Fruit fly (Drosophila melanogaster) whole organism, embryonic: ENCODE data around the gene Rcd2.

ENCODE experiments used
- Atf-2 ChIP-seq: fragments of 200-800 bp; sonication (Bioruptor generic); optimal IDR thresholded peaks from 2 replicates; lab custom pipeline; 2016; ENCODE audit warnings: missing biosample characterization, missing genetic modification characterization
- Atf3 ChIP-seq: fragments of 200-800 bp; sonication (Bioruptor generic); optimal IDR thresholded peaks from 3 replicates; lab custom pipeline; 2016; ENCODE audit warnings: missing biosample characterization, missing genetic modification characterization
- Bgb ChIP-seq: fragments of 200-800 bp; sonication (Bioruptor generic); IDR thresholded peaks from 2 replicates; pipeline ENCODE4 v1.3.6; 2022; ENCODE audit warnings: missing biosample characterization, missing genetic modification characterization; ENCODE audit not compliant: partially characterized antibody
- CG10274 ChIP-seq: fragments of 200-800 bp; sonication (Bioruptor generic); optimal IDR thresholded peaks from 3 replicates; lab custom pipeline; 2017; ENCODE audit warnings: missing biosample characterization, mild to moderate bottlenecking, missing genetic modification characterization
- CG10654 ChIP-seq: fragments of 200-800 bp; sonication (Bioruptor generic); optimal IDR thresholded peaks from 2 replicates; lab custom pipeline; 2016; ENCODE audit warnings: missing biosample characterization, missing genetic modification characterization
- CG10959 ChIP-seq: fragments of 200-800 bp; sonication (Bioruptor generic); IDR thresholded peaks from 2 replicates; pipeline ENCODE4 v1.3.6; 2022; ENCODE audit warnings: missing biosample characterization, missing genetic modification characterization
- CG13296 ChIP-seq: fragments of 200-800 bp; sonication (Bioruptor generic); optimal IDR thresholded peaks from 3 replicates; lab custom pipeline; 2018; ENCODE audit warnings: missing biosample characterization, mild to moderate bottlenecking, missing genetic modification characterization
- CG13624 ChIP-seq: fragments of 200-800 bp; sonication (Bioruptor generic); optimal IDR thresholded peaks from 2 replicates; lab custom pipeline; 2016; ENCODE audit warnings: missing biosample characterization, missing genetic modification characterization
- CG14710 ChIP-seq: fragments of 200-800 bp; sonication (Bioruptor generic); optimal IDR thresholded peaks from 3 replicates; lab custom pipeline; 2019; ENCODE audit warnings: missing biosample characterization, mild to moderate bottlenecking, missing genetic modification characterization, moderate library complexity
- CG15696 ChIP-seq: fragments of 200-800 bp; sonication (Bioruptor generic); optimal IDR thresholded peaks from 2 replicates; lab custom pipeline; 2019; ENCODE audit warnings: missing biosample characterization, mild to moderate bottlenecking, missing genetic modification characterization, moderate library complexity
- CG16815 ChIP-seq: fragments of 200-800 bp; sonication (Bioruptor generic); optimal IDR thresholded peaks from 3 replicates; lab custom pipeline; 2017; ENCODE audit warnings: missing biosample characterization, mild to moderate bottlenecking, missing genetic modification characterization
- CG1832 ChIP-seq: fragments of 200-800 bp; sonication (Bioruptor generic); optimal IDR thresholded peaks from 2 replicates; lab custom pipeline; 2017; ENCODE audit warnings: missing biosample characterization, mild to moderate bottlenecking, missing genetic modification characterization, inconsistent platforms
- CG18476 ChIP-seq: fragments of 200-800 bp; sonication (Bioruptor generic); optimal IDR thresholded peaks from 2 replicates; lab custom pipeline; 2016; ENCODE audit warnings: missing biosample characterization, mild to moderate bottlenecking, missing genetic modification characterization
- CG2202 ChIP-seq: fragments of 200-800 bp; sonication (Bioruptor generic); optimal IDR thresholded peaks from 2 replicates; lab custom pipeline; 2018; ENCODE audit warnings: missing biosample characterization, mild to moderate bottlenecking, missing genetic modification characterization
- CG31224 ChIP-seq: fragments of 200-800 bp; sonication (Bioruptor generic); IDR thresholded peaks from 2 replicates; pipeline ENCODE4 v1.3.6; 2022; ENCODE audit warnings: missing biosample characterization, missing genetic modification characterization
- CG32772 ChIP-seq: fragments of 200-800 bp; sonication (Bioruptor generic); IDR thresholded peaks from 2 replicates; pipeline ENCODE4 v1.3.6; 2022; ENCODE audit warnings: missing biosample characterization, missing genetic modification characterization
- CG34224 ChIP-seq: fragments of 200-800 bp; sonication (Bioruptor generic); IDR thresholded peaks from 3 replicates; pipeline ENCODE4 v1.3.6; 2022; ENCODE audit warnings: missing biosample characterization, missing genetic modification characterization; ENCODE audit not compliant: partially characterized antibody
- CG34422 ChIP-seq: fragments of 200-800 bp; sonication (Bioruptor generic); IDR thresholded peaks from 3 replicates; pipeline ENCODE4 v1.3.6; 2022; ENCODE audit warnings: missing biosample characterization, missing genetic modification characterization
- CG6683 ChIP-seq: fragments of 200-800 bp; sonication (Bioruptor generic); optimal IDR thresholded peaks from 2 replicates; lab custom pipeline; 2017; ENCODE audit warnings: missing biosample characterization, mild to moderate bottlenecking, missing genetic modification characterization, missing genetic modification reagents
- CG7357 ChIP-seq: fragments of 200-800 bp; sonication (Bioruptor generic); IDR thresholded peaks from 3 replicates; pipeline ENCODE4 v1.3.6; 2022; ENCODE audit warnings: missing biosample characterization, missing genetic modification characterization
- CG7745 ChIP-seq: fragments of 200-800 bp; sonication (Bioruptor generic); optimal IDR thresholded peaks from 2 replicates; lab custom pipeline; 2018; ENCODE audit warnings: missing biosample characterization, mild to moderate bottlenecking, missing genetic modification characterization, moderate library complexity
- CG7987 ChIP-seq: fragments of 200-800 bp; sonication (Bioruptor generic); optimal IDR thresholded peaks from 2 replicates; lab custom pipeline; 2018; ENCODE audit warnings: missing biosample characterization, mild to moderate bottlenecking, missing genetic modification characterization, moderate library complexity
- CG8359 ChIP-seq: fragments of 200-800 bp; sonication (Bioruptor generic); optimal IDR thresholded peaks from 2 replicates; lab custom pipeline; 2017; ENCODE audit warnings: missing biosample characterization, mild to moderate bottlenecking, missing genetic modification characterization, borderline replicate concordance
- CG9437 ChIP-seq: fragments of 200-800 bp; sonication (Bioruptor generic); optimal IDR thresholded peaks from 2 replicates; lab custom pipeline; 2018; ENCODE audit warnings: missing biosample characterization, mild to moderate bottlenecking, missing genetic modification characterization
- CG9609 ChIP-seq: fragments of 200-800 bp; sonication (Bioruptor generic); optimal IDR thresholded peaks from 3 replicates; lab custom pipeline; 2016; ENCODE audit warnings: missing biosample characterization, missing genetic modification characterization
- CG9817 ChIP-seq: fragments of 200-800 bp; sonication (Bioruptor generic); optimal IDR thresholded peaks from 2 replicates; lab custom pipeline; 2018; ENCODE audit warnings: missing biosample characterization, mild to moderate bottlenecking, missing genetic modification characterization, moderate library complexity
- D19A ChIP-seq: fragments of 200-800 bp; optimal IDR thresholded peaks from 3 replicates; lab custom pipeline; 2019; ENCODE audit warnings: missing biosample characterization, mild to moderate bottlenecking, missing genetic modification characterization, moderate library complexity
- Dek ChIP-seq: fragments of 200-800 bp; sonication (Bioruptor generic); optimal IDR thresholded peaks from 3 replicates; lab custom pipeline; 2019; ENCODE audit warnings: missing biosample characterization, mild to moderate bottlenecking, missing genetic modification characterization, moderate library complexity
- Doc3 ChIP-seq: fragments of 200-800 bp; sonication (Bioruptor generic); IDR thresholded peaks from 3 replicates; pipeline ENCODE4 v1.3.6; 2022; ENCODE audit warnings: missing biosample characterization, missing genetic modification characterization; ENCODE audit not compliant: partially characterized antibody
- H2.0 ChIP-seq: fragments of 200-800 bp; sonication (Bioruptor generic); IDR thresholded peaks from 2 replicates; pipeline ENCODE4 v1.3.6; 2022; ENCODE audit warnings: missing biosample characterization, missing genetic modification characterization
- NK7.1 ChIP-seq: fragments of 200-800 bp; sonication (Bioruptor generic); optimal IDR thresholded peaks from 3 replicates; lab custom pipeline; 2016; ENCODE audit warnings: missing biosample characterization, missing genetic modification characterization
- Nf-YA ChIP-seq: fragments of 200-800 bp; sonication (Bioruptor generic); IDR thresholded peaks from 2 replicates; pipeline ENCODE4 v1.3.6; 2022; ENCODE audit warnings: missing biosample characterization, missing genetic modification characterization
- Nf-YC ChIP-seq: fragments of 200-800 bp; optimal IDR thresholded peaks from 3 replicates; lab custom pipeline; 2019; ENCODE audit warnings: missing biosample characterization, mild to moderate bottlenecking, missing genetic modification characterization, moderate library complexity
- Rfx ChIP-seq: fragments of 200-800 bp; sonication (Bioruptor generic); IDR thresholded peaks from 2 replicates; pipeline ENCODE4 v1.3.6; 2022; ENCODE audit warnings: missing biosample characterization, missing genetic modification characterization
- Stat92E ChIP-seq, 3 experiments: fragments of >200 bp in 2 of 3; fragments of 200-800 bp in 1 of 3; sonication (Bioruptor generic) in 1 of 3; optimal IDR thresholded peaks; 2 replicates each; lab custom pipeline; 2017 to 2019; ENCODE audit warnings: missing biosample characterization in 3 of 3, missing genetic modification characterization in 3 of 3, mild to moderate bottlenecking in 1 of 3, moderate library complexity in 1 of 3
- Xbp1 ChIP-seq: fragments of 200-800 bp; sonication (Bioruptor generic); optimal IDR thresholded peaks from 3 replicates; lab custom pipeline; 2016; ENCODE audit warnings: missing biosample characterization, mild to moderate bottlenecking, missing genetic modification characterization
- ato ChIP-seq: fragments of 200-800 bp; sonication (Bioruptor generic); IDR thresholded peaks from 2 replicates; pipeline ENCODE4 v1.3.6; 2022; ENCODE audit warnings: missing biosample characterization, missing genetic modification characterization; ENCODE audit not compliant: partially characterized antibody
- cad ChIP-seq: fragments of >200 bp; optimal IDR thresholded peaks from 2 replicates; lab custom pipeline; 2017; ENCODE audit warnings: missing biosample characterization, missing genetic modification characterization
- cato ChIP-seq: fragments of 200-800 bp; sonication (Bioruptor generic); optimal IDR thresholded peaks from 2 replicates; lab custom pipeline; 2016; ENCODE audit warnings: missing biosample characterization, missing genetic modification characterization, borderline replicate concordance
- chif ChIP-seq, 2 experiments: fragments of 200-800 bp; sonication (Bioruptor generic); optimal IDR thresholded peaks; 3 replicates each; lab custom pipeline; 2016; ENCODE audit warnings: missing biosample characterization in 2 of 2, missing genetic modification characterization in 2 of 2
- chinmo ChIP-seq: fragments of 200-800 bp; sonication (Bioruptor generic); IDR thresholded peaks from 4 replicates; pipeline ENCODE4 v1.3.6; 2022; ENCODE audit warnings: missing biosample characterization, missing genetic modification characterization; ENCODE audit not compliant: partially characterized antibody
- croc ChIP-seq: fragments of 200-800 bp; sonication (Bioruptor generic); conservative IDR thresholded peaks from 3 replicates; pipeline ENCODE4 v1.3.6; 2022; ENCODE audit warnings: missing biosample characterization, missing genetic modification characterization
- emc ChIP-seq: fragments of 200-800 bp; sonication (Bioruptor generic); optimal IDR thresholded peaks from 2 replicates; lab custom pipeline; 2016; ENCODE audit warnings: missing biosample characterization, missing genetic modification characterization
- esg ChIP-seq: fragments of 200-800 bp; sonication (Bioruptor generic); conservative IDR thresholded peaks from 2 replicates; pipeline ENCODE4 v1.3.6; 2022; ENCODE audit warnings: missing biosample characterization, missing genetic modification characterization
- kni ChIP-seq: fragments of 200-800 bp; sonication (Bioruptor generic); optimal IDR thresholded peaks from 3 replicates; lab custom pipeline; 2017; ENCODE audit warnings: mild to moderate bottlenecking, missing biosample characterization, missing genetic modification reagents, missing genetic modification characterization
- nerfin-2 ChIP-seq: fragments of 200-800 bp; sonication (Bioruptor generic); IDR thresholded peaks from 2 replicates; pipeline ENCODE4 v1.3.6; 2022; ENCODE audit warnings: missing biosample characterization, missing genetic modification characterization; ENCODE audit not compliant: partially characterized antibody
- ro ChIP-seq: fragments of 200-800 bp; sonication (Bioruptor generic); IDR thresholded peaks from 2 replicates; pipeline ENCODE4 v1.3.6; 2022; ENCODE audit warnings: missing biosample characterization, missing genetic modification characterization
- trem ChIP-seq: fragments of 200-800 bp; optimal IDR thresholded peaks from 3 replicates; lab custom pipeline; 2019; ENCODE audit warnings: missing biosample characterization, mild to moderate bottlenecking, missing genetic modification characterization, moderate library complexity
- trh ChIP-seq: fragments of 200-800 bp; sonication (Bioruptor generic); optimal IDR thresholded peaks from 2 replicates; lab custom pipeline; 2016; ENCODE audit warnings: missing biosample characterization, missing genetic modification characterization

The Rcd2 gene

dm6 chr3L:20508136-20508635 lies 32.0 kb downstream of the Rcd2 start (continued):
- TF ChIP-seq CG10274: peak; percentile 89
- TF ChIP-seq Bgb: peak; percentile 65
- TF ChIP-seq CG15696: peak; percentile 91
- peak; percentile 57; the same call in 1 of the 2 replicates for TF ChIP-seq Nf-YA (GFP tag; lab: Robert Waterston, UW)
- peak; percentile 46 for TF ChIP-seq trem (tag; lab: Kevin White, UChicago)
- TF ChIP-seq CG8359 (GFP tag; lab: Kevin White, UChicago): peak; percentile 84
- TF ChIP-seq ro (GFP tag; lab: Robert Waterston, UW): peak; percentile 72; the same call in 1 of the 2 replicates
- TF ChIP-seq Atf3 (GFP tag; lab: Kevin White, UChicago): peak; percentile 81
- TF ChIP-seq esg (GFP tag; lab: Robert Waterston, UW): peak; percentile 91
- TF ChIP-seq CG2202 (tag; lab: Kevin White, UChicago): peak; percentile 60
- TF ChIP-seq cato (GFP tag; lab: Kevin White, UChicago): peak; percentile 79
- TF ChIP-seq Xbp1: peak; percentile 93
- TF ChIP-seq CG13296: peak; percentile 94
- peak; percentile 90 to 94 for TF ChIP-seq chif (GFP tag; optimal IDR thresholded peaks at IDR 0.05; lab: Kevin White, UChicago)
- peak; percentile 92 for TF ChIP-seq CG32772 (GFP tag; lab: Robert Waterston, UW)
- TF ChIP-seq Stat92E (GFP tag; optimal IDR thresholded peaks at IDR 0.05; lab: Kevin White, UChicago): no peak
- peak; percentile 95 for TF ChIP-seq CG9817 (tag; lab: Kevin White, UChicago)
- TF ChIP-seq CG16815 (GFP tag; lab: Kevin White, UChicago): peak; percentile 93
- TF ChIP-seq Atf-2: peak; percentile 83
- 0 out of 4 replicates have a peak, but pooled peaks have one; percentile 38 for TF ChIP-seq chinmo (GFP tag; lab: Robert Waterston, UW)
- peak; percentile 85 for TF ChIP-seq D19A (tag; lab: Kevin White, UChicago)
- peak; percentile 90 for TF ChIP-seq H2.0 (GFP tag; lab: Robert Waterston, UW)
- TF ChIP-seq CG34224 (GFP tag; lab: Robert Waterston, UW): peak; percentile 52; the same call in 1 of the 3 replicates
- TF ChIP-seq Rfx (GFP tag; lab: Robert Waterston, UW): peak; percentile 98
- peak; percentile 63 for TF ChIP-seq kni
- TF ChIP-seq CG7357 (GFP tag; lab: Robert Waterston, UW): peak; percentile 89
- TF ChIP-seq nerfin-2 (GFP tag; lab: Robert Waterston, UW): peak; percentile 42; the same call in 1 of the 2 replicates
- peak; percentile 92 for TF ChIP-seq CG31224
- TF ChIP-seq CG1832 (GFP tag; lab: Kevin White, UChicago): no peak
- no peak for TF ChIP-seq cad (GFP tag; lab: Kevin White, UChicago)
- no peak for TF ChIP-seq ato (GFP tag; lab: Robert Waterston, UW)
- TF ChIP-seq CG9437 (GFP tag; lab: Kevin White, UChicago): peak; percentile 80
- TF ChIP-seq CG7987 (GFP tag; lab: Kevin White, UChicago): peak; percentile 78
- peak; percentile 84 for TF ChIP-seq trh (GFP tag; lab: Kevin White, UChicago)
- peak; percentile 93 for TF ChIP-seq CG34422 (GFP tag; lab: Robert Waterston, UW)
- TF ChIP-seq emc: peak; percentile 91
- TF ChIP-seq CG18476 (GFP tag; lab: Kevin White, UChicago): peak; percentile 93
- peak; percentile 84 for TF ChIP-seq croc (GFP tag; lab: Robert Waterston, UW)
- TF ChIP-seq CG10959: peak; percentile 83
- TF ChIP-seq Doc3 (GFP tag; lab: Robert Waterston, UW): no peak
- TF ChIP-seq Nf-YC (tag; lab: Kevin White, UChicago): peak; percentile 74
- peak; percentile 94 for TF ChIP-seq Dek (tag; lab: Kevin White, UChicago)
- peak; percentile 83 for TF ChIP-seq CG14710
- TF ChIP-seq CG10654 (GFP tag; lab: Kevin White, UChicago): peak; percentile 90
- peak; percentile 89 for TF ChIP-seq CG6683 (GFP tag; lab: Kevin White, UChicago)
- TF ChIP-seq CG9609: peak; percentile 91
- TF ChIP-seq CG13624 (GFP tag; lab: Kevin White, UChicago): peak; percentile 97
- no peak for TF ChIP-seq CG7745
- TF ChIP-seq NK7.1: peak; percentile 71
